Worm (Caenorhabditis elegans) whole organism, L3 larva: ENCODE data around the gene F40H6.5.

Experiments used
- aly-2 ChIP-seq: fragments of 150-350 bp; optimal IDR thresholded peaks from 2 replicates; lab custom pipeline; 2014; ENCODE audit warnings: missing biosample characterization, missing genetic modification characterization
- ama-1 ChIP-seq: fragments of 150-350 bp; optimal IDR thresholded peaks from 2 replicates; lab custom pipeline; 2018
- elt-3 ChIP-seq, 3 experiments: fragments of 150-350 bp in 1 of 3; sonication (generic microtip) in 2 of 3; optimal IDR thresholded peaks; 2 replicates in 2 of 3; 4 replicates in 1 of 3; lab custom pipeline; 2014 to 2017; ENCODE audit warnings: missing biosample characterization in 3 of 3, missing genetic modification characterization in 3 of 3
- lin-39 ChIP-seq: fragments of 150-350 bp; optimal IDR thresholded peaks from 2 replicates; lab custom pipeline; 2018; ENCODE audit warnings: missing biosample characterization, missing genetic modification reagents, missing genetic modification characterization
- mml-1 ChIP-seq: fragments of 150-350 bp; sonication (generic microtip); optimal IDR thresholded peaks from 3 replicates; lab custom pipeline; 2014; ENCODE audit warnings: missing biosample characterization, missing genetic modification characterization
- nhr-11 ChIP-seq: fragments of 150-350 bp; optimal IDR thresholded peaks from 2 replicates; lab custom pipeline; 2014; ENCODE audit warnings: missing biosample characterization, missing genetic modification characterization
- nhr-12 ChIP-seq: fragments of 150-350 bp; optimal IDR thresholded peaks from 2 replicates; lab custom pipeline; 2014; ENCODE audit warnings: missing biosample characterization, missing genetic modification characterization
- unc-62 ChIP-seq: fragments of 150-350 bp; sonication (generic microtip); optimal IDR thresholded peaks from 4 replicates; lab custom pipeline; 2014; ENCODE audit warnings: missing biosample characterization, missing genetic modification reagents, missing genetic modification characterization

DNA sequence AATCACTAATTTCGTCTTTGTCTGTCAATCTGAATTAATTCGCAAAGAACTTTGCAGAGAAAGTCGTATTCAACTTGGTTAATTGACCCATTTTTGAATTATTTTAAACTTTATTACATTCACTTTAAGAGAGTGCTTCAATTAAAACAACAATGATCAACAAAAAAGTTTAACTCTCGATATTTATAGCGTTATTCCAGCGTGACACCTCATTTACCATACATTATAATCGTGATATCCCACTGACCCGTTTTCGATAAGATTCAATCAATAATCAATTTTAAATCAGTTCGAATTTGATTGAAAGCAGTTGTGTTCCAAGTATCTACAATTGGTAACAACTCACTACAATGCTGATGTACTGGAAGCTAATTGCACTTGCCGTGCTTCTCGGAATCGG, 1.2 kb upstream of the F40H6.5 start, which contains the start of gene clc-10:
- no peak for TF ChIP-seq unc-62 (GFP tag; lab: Kevin White, UChicago)
- no peak for TF ChIP-seq elt-3 (tag; optimal IDR thresholded peaks at IDR 0.05; lab: Kevin White, UChicago)
- no peak for TF ChIP-seq mml-1 (tag; lab: Kevin White, UChicago)
- TF ChIP-seq nhr-11 (tag; lab: Kevin White, UChicago): no peak
- no peak for TF ChIP-seq nhr-12 (tag; lab: Kevin White, UChicago)
- no peak for TF ChIP-seq ama-1 (lab: Kevin White, UChicago)
- no peak for TF ChIP-seq lin-39 (tag; lab: Kevin White, UChicago)
- no peak for TF ChIP-seq aly-2 (tag; lab: Kevin White, UChicago)
